Fruit fly (Drosophila melanogaster): ENCODE measurements around the gene CG15531.

CG15531 gene

dm6 chr3R:30189836-30190235 lies 6.2 kb downstream of the CG15531 start (continued):
- TF ChIP-seq CG16815 (GFP tag; optimal IDR thresholded peaks at IDR 0.05) (peak; percentile 29), CG18764 (GFP tag; optimal IDR thresholded peaks at IDR 0.05) (peak; percentile 35), Fer3 (tag; optimal IDR thresholded peaks at IDR 0.05) (peak; percentile 76), CG9437 (GFP tag; optimal IDR thresholded peaks at IDR 0.05) (peak; percentile 56), CG3065 (GFP tag; optimal IDR thresholded peaks at IDR 0.05) (no peak), pum (GFP tag; optimal IDR thresholded peaks at IDR 0.05) (peak; percentile 59), CG8281 (tag; optimal IDR thresholded peaks at IDR 0.05) (peak; percentile 33), CG6175 (GFP tag; IDR thresholded peaks at IDR 0.05) (no peak), CG12942 (GFP tag; optimal IDR thresholded peaks at IDR 0.05) (peak; percentile 41), CG4854 (GFP tag; optimal IDR thresholded peaks at IDR 0.05) (peak; percentile 36), trh (GFP tag; optimal IDR thresholded peaks at IDR 0.05) (peak; percentile 24), CG7839 (tag; optimal IDR thresholded peaks at IDR 0.05) (peak; percentile 77), CG42726 (GFP tag; IDR thresholded peaks at IDR 0.05; ENCODE audit: partially characterized antibody) (no peak), unc-4 (GFP tag; IDR thresholded peaks at IDR 0.05; ENCODE audit: partially characterized antibody) (no peak), ewg (GFP tag; optimal IDR thresholded peaks at IDR 0.05) (peak; percentile 61), Adf1 (GFP tag; IDR thresholded peaks at IDR 0.05) (no peak), CG14965 (GFP tag; optimal IDR thresholded peaks at IDR 0.05; ENCODE audit: borderline replicate concordance) (no peak), crp (GFP tag; optimal IDR thresholded peaks at IDR 0.05) (peak in 1 of 2 experiments; percentile 8), CG34224 (GFP tag; IDR thresholded peaks at IDR 0.05; ENCODE audit: partially characterized antibody) (no peak), Blimp-1 (GFP tag; optimal IDR thresholded peaks at IDR 0.05) (peak; percentile 87), sens-2 (GFP tag; IDR thresholded peaks at IDR 0.05) (0 out of 2 replicates have a peak, but pooled peaks have one; percentile 27), Nf-YB (GFP tag; optimal IDR thresholded peaks at IDR 0.05) (peak; percentile 10), CG6813 (GFP tag; optimal IDR thresholded peaks at IDR 0.05) (peak; percentile 61), Gug (GFP tag; IDR thresholded peaks at IDR 0.05) (peak; percentile 78), CG18011 (GFP tag; optimal IDR thresholded peaks at IDR 0.05) (peak; percentile 17)

dm6 chr3R:30189398-30189797 lies 6.6 kb downstream of the CG15531 start:
- no peak for TF ChIP-seq CG12104 (GFP tag; optimal IDR thresholded peaks at IDR 0.05)
- TF ChIP-seq chinmo (GFP tag; IDR thresholded peaks at IDR 0.05; ENCODE audit: partially characterized antibody): 0 out of 4 replicates have a peak, but pooled peaks have one; percentile 14

dm6 chr3R:30183872-30184271 lies 12.2 kb downstream of the CG15531 start:
- no peak for TF ChIP-seq ERR (GFP tag; optimal IDR thresholded peaks at IDR 0.05)
- TF ChIP-seq Sry-β (GFP tag; optimal IDR thresholded peaks at IDR 0.05): no peak
- TF ChIP-seq CG11247 (GFP tag; IDR thresholded peaks at IDR 0.05): no peak
- TF ChIP-seq row (GFP tag; IDR thresholded peaks at IDR 0.05): no peak

- TF ChIP-seq Ets97D (GFP tag; optimal IDR thresholded peaks at IDR 0.05) (peak; percentile 23), CG9437 (GFP tag; optimal IDR thresholded peaks at IDR 0.05) (peak; percentile 87), CG2116 (GFP tag; optimal IDR thresholded peaks at IDR 0.05) (peak; percentile 12), CG12155 (GFP tag; optimal IDR thresholded peaks at IDR 0.05) (no peak), nmo (GFP tag; optimal IDR thresholded peaks at IDR 0.05) (peak; percentile 13), CG13287 (GFP tag; IDR thresholded peaks at IDR 0.05; ENCODE audit: partially characterized antibody) (peak; percentile 56), CG1832 (GFP tag; optimal IDR thresholded peaks at IDR 0.05) (no peak), BEAF-32 (GFP tag; optimal IDR thresholded peaks at IDR 0.05) (peak; percentile 40), CG4617 (GFP tag; optimal IDR thresholded peaks at IDR 0.05; ENCODE audit: borderline replicate concordance) (peak; percentile 15), vvl (GFP tag; IDR thresholded peaks at IDR 0.05) (peak; percentile 59), unc-4 (GFP tag; IDR thresholded peaks at IDR 0.05; ENCODE audit: partially characterized antibody) (no peak), CG14860 (GFP tag; IDR thresholded peaks at IDR 0.05; ENCODE audit: partially characterized antibody) (no peak), gfzf (GFP tag; optimal IDR thresholded peaks at IDR 0.05) (peak; percentile 48), Myb (GFP tag; optimal IDR thresholded peaks at IDR 0.05) (peak; percentile 89), Dll (GFP tag; IDR thresholded peaks at IDR 0.05; ENCODE audit: partially characterized antibody) (peak; percentile 52; the same call in 2 of the 4 replicates), sd (tag; optimal IDR thresholded peaks at IDR 0.05) (peak; percentile 33)
These were observed 16.1 kb downstream of the CG15531 start, which contains the start of gene Bet5 for dm6 chr3R:30179934-30180333. Gene Bet5 (plus strand): TSS chr3R:30180232.

Measured in whole organism, embryonic.